Worm (Caenorhabditis elegans): ENCODE measurements around the gene nhr-277.

Gene nhr-277

ce11 chrIV:2747385-2748007 is 4.7 kb downstream of the nhr-277 start:
- TF ChIP-seq hmbx-1 (tag; optimal IDR thresholded peaks at IDR 0.05) (no peak), hmg-4 (GFP tag; optimal IDR thresholded peaks at IDR 0.05) (no peak), ama-1 (optimal IDR thresholded peaks at IDR 0.05) (no peak), B0310.2 (tag; optimal IDR thresholded peaks at IDR 0.05) (no peak), tbx-37 (GFP tag; conservative IDR thresholded peaks at IDR 0.05) (no peak)

ce11 chrIV:2748863-2749451 is 6.2 kb downstream of the nhr-277 start:
- no peak for TF ChIP-seq sea-1 (GFP tag; conservative IDR thresholded peaks at IDR 0.05)

- no peak for TF ChIP-seq tra-4 (tag; optimal IDR thresholded peaks at IDR 0.05)
- no peak for TF ChIP-seq hmbx-1 (tag; optimal IDR thresholded peaks at IDR 0.05)
- no peak for TF ChIP-seq aly-1 (tag; optimal IDR thresholded peaks at IDR 0.05)
- TF ChIP-seq hmg-4 (GFP tag; optimal IDR thresholded peaks at IDR 0.05), result no peak
These were observed 7.8 kb downstream of the nhr-277 start for ce11 chrIV:2750607-2751006.

ce11 chrIV:2751568-2751967 is 8.8 kb downstream of the nhr-277 start, which contains the start of gene Y54G2A.41:
Gene Y54G2A.41 (plus strand): TSS chrIV:2751868.
- no peak for TF ChIP-seq aly-1 (tag; optimal IDR thresholded peaks at IDR 0.05)
- no peak for TF ChIP-seq tbx-11 (GFP tag; IDR thresholded peaks at IDR 0.05)
- TF ChIP-seq ama-1 (optimal IDR thresholded peaks at IDR 0.05), result no peak
- no peak for TF ChIP-seq hmg-4 (GFP tag; optimal IDR thresholded peaks at IDR 0.05)
- no peak for TF ChIP-seq ceh-36 (tag; optimal IDR thresholded peaks at IDR 0.05)
- TF ChIP-seq hmbx-1 (tag; optimal IDR thresholded peaks at IDR 0.05), result no peak
- TF ChIP-seq sea-1 (GFP tag; conservative IDR thresholded peaks at IDR 0.05), result no peak
- no peak for TF ChIP-seq scrt-1 (GFP tag; IDR thresholded peaks at IDR 0.05)
- no peak for TF ChIP-seq ceh-13 (GFP tag; optimal IDR thresholded peaks at IDR 0.05)
- TF ChIP-seq pes-1 (GFP tag; IDR thresholded peaks at IDR 0.05), result no peak
- TF ChIP-seq hnd-1 (tag; optimal IDR thresholded peaks at IDR 0.05), result no peak
- TF ChIP-seq ets-7 (tag; optimal IDR thresholded peaks at IDR 0.05), result no peak
- no peak for TF ChIP-seq tbx-37 (GFP tag; conservative IDR thresholded peaks at IDR 0.05)
- TF ChIP-seq F13C5.2 (tag; optimal IDR thresholded peaks at IDR 0.05), result no peak
- no peak for TF ChIP-seq flt-1 (GFP tag; IDR thresholded peaks at IDR 0.05)
- no peak for TF ChIP-seq tra-4 (tag; optimal IDR thresholded peaks at IDR 0.05)
- no peak for TF ChIP-seq B0310.2 (tag; optimal IDR thresholded peaks at IDR 0.05)

- no peak for TF ChIP-seq tbx-11 (GFP tag; IDR thresholded peaks at IDR 0.05)
- TF ChIP-seq sea-1 (GFP tag; conservative IDR thresholded peaks at IDR 0.05), result no peak
- TF ChIP-seq hmg-4 (GFP tag; optimal IDR thresholded peaks at IDR 0.05), result no peak
- no peak for TF ChIP-seq hnd-1 (tag; optimal IDR thresholded peaks at IDR 0.05)
These were observed 10.7 kb downstream of the nhr-277 start for ce11 chrIV:2753541-2753940.

ce11 chrIV:2755472-2755871 is 12.7 kb downstream of the nhr-277 start:
- TF ChIP-seq pes-1 (GFP tag; IDR thresholded peaks at IDR 0.05), result peak; percentile 61; the same call in 1 of the 2 replicates

ce11 chrIV:2756073-2756472 is 13.3 kb downstream of the nhr-277 start:
- TF ChIP-seq pes-1 (GFP tag; IDR thresholded peaks at IDR 0.05), result 0 out of 2 replicates have a peak, but pooled peaks have one; percentile 47

ce11 chrIV:2758079-2758478 is 15.3 kb downstream of the nhr-277 start:
- TF ChIP-seq sea-1 (GFP tag; conservative IDR thresholded peaks at IDR 0.05), result no peak

ce11 chrIV:2759163-2759562 is 16.4 kb downstream of the nhr-277 start, which contains the start of gene Y54G2A.38:
Gene Y54G2A.38 (plus strand): TSS chrIV:2759463.
- no peak for TF ChIP-seq tbx-37 (GFP tag; conservative IDR thresholded peaks at IDR 0.05)
- TF ChIP-seq flt-1 (GFP tag; IDR thresholded peaks at IDR 0.05), result no peak
- no peak for TF ChIP-seq pes-1 (GFP tag; IDR thresholded peaks at IDR 0.05)
- no peak for TF ChIP-seq sea-1 (GFP tag; conservative IDR thresholded peaks at IDR 0.05)
- no peak for TF ChIP-seq hnd-1 (tag; optimal IDR thresholded peaks at IDR 0.05)
- no peak for TF ChIP-seq B0310.2 (tag; optimal IDR thresholded peaks at IDR 0.05)
- TF ChIP-seq F13C5.2 (tag; optimal IDR thresholded peaks at IDR 0.05), result no peak
- TF ChIP-seq aly-1 (tag; optimal IDR thresholded peaks at IDR 0.05), result no peak
- no peak for TF ChIP-seq ceh-36 (tag; optimal IDR thresholded peaks at IDR 0.05)
- no peak for TF ChIP-seq scrt-1 (GFP tag; IDR thresholded peaks at IDR 0.05)
- TF ChIP-seq ama-1 (optimal IDR thresholded peaks at IDR 0.05), result no peak
- TF ChIP-seq hmbx-1 (tag; optimal IDR thresholded peaks at IDR 0.05), result no peak
- no peak for TF ChIP-seq hmg-4 (GFP tag; optimal IDR thresholded peaks at IDR 0.05)
- TF ChIP-seq ets-7 (tag; optimal IDR thresholded peaks at IDR 0.05), result no peak

ce11 chrIV:2761477-2761876 is 18.7 kb downstream of the nhr-277 start:
- TF ChIP-seq tra-4 (tag; optimal IDR thresholded peaks at IDR 0.05) (no peak), aly-1 (tag; optimal IDR thresholded peaks at IDR 0.05) (no peak), scrt-1 (GFP tag; IDR thresholded peaks at IDR 0.05) (no peak), hmbx-1 (tag; optimal IDR thresholded peaks at IDR 0.05) (no peak), ceh-36 (tag; optimal IDR thresholded peaks at IDR 0.05) (no peak), ama-1 (optimal IDR thresholded peaks at IDR 0.05) (no peak)

Measured in whole organism, early embryonic.